Fruit fly (Drosophila melanogaster) whole organism, embryonic: ENCODE results near the gene CG10211.

ENCODE experiments used
- Atf3 ChIP-seq: fragments of 200-800 bp; sonication (Bioruptor generic); optimal IDR thresholded peaks from 3 replicates; lab custom pipeline; 2016; ENCODE audit warnings: missing biosample characterization, missing genetic modification characterization
- Atf6 ChIP-seq: fragments of 200-800 bp; sonication (Bioruptor generic); IDR thresholded peaks from 2 replicates; pipeline ENCODE4 v1.3.6; 2022; ENCODE audit warnings: missing biosample characterization, missing genetic modification characterization
- C15 ChIP-seq: fragments of 200-800 bp; sonication (Bioruptor generic); IDR thresholded peaks from 3 replicates; pipeline ENCODE4 v1.3.6; 2022; ENCODE audit warnings: missing biosample characterization, missing genetic modification characterization
- CG11560 ChIP-seq: fragments of 200-800 bp; sonication (Bioruptor generic); IDR thresholded peaks from 3 replicates; pipeline ENCODE4 v1.3.6; 2022; ENCODE audit warnings: missing biosample characterization, missing genetic modification characterization
- CG13624 ChIP-seq: fragments of 200-800 bp; sonication (Bioruptor generic); optimal IDR thresholded peaks from 2 replicates; lab custom pipeline; 2016; ENCODE audit warnings: missing biosample characterization, missing genetic modification characterization
- CG15011 ChIP-seq: fragments of 200-800 bp; sonication (Bioruptor generic); optimal IDR thresholded peaks from 3 replicates; lab custom pipeline; 2018; ENCODE audit warnings: missing biosample characterization, mild to moderate bottlenecking, missing genetic modification characterization
- CG17328 ChIP-seq: fragments of 200-800 bp; sonication (Bioruptor generic); IDR thresholded peaks from 2 replicates; pipeline ENCODE4 v1.3.6; 2022; ENCODE audit warnings: missing biosample characterization, missing genetic modification characterization
- CG17612 ChIP-seq: fragments of 200-800 bp; sonication (Bioruptor generic); IDR thresholded peaks from 2 replicates; pipeline ENCODE4 v1.3.6; 2022; ENCODE audit warnings: missing biosample characterization, missing genetic modification characterization
- CG30020 ChIP-seq: fragments of 200-800 bp; optimal IDR thresholded peaks from 2 replicates; lab custom pipeline; 2019; ENCODE audit warnings: missing biosample characterization, mild to moderate bottlenecking, missing genetic modification characterization, moderate library complexity
- CG31365 ChIP-seq: fragments of 200-800 bp; sonication (Bioruptor generic); optimal IDR thresholded peaks from 2 replicates; lab custom pipeline; 2018; ENCODE audit warnings: missing biosample characterization, mild to moderate bottlenecking, missing genetic modification characterization
- CG32532 ChIP-seq: fragments of 200-800 bp; sonication (Bioruptor generic); IDR thresholded peaks from 2 replicates; pipeline ENCODE4 v1.3.6; 2022; ENCODE audit warnings: missing biosample characterization, missing genetic modification characterization
- CG3281 ChIP-seq: fragments of 200-800 bp; sonication (Bioruptor generic); optimal IDR thresholded peaks from 3 replicates; lab custom pipeline; 2017; ENCODE audit warnings: missing biosample characterization, mild to moderate bottlenecking, missing genetic modification characterization
- CG34376 ChIP-seq: fragments of 200-800 bp; sonication (Bioruptor generic); optimal IDR thresholded peaks from 2 replicates; lab custom pipeline; 2018; ENCODE audit warnings: missing biosample characterization, mild to moderate bottlenecking, missing genetic modification characterization
- CG4617 ChIP-seq: fragments of 200-800 bp; sonication (Bioruptor generic); optimal IDR thresholded peaks from 3 replicates; lab custom pipeline; 2016; ENCODE audit warnings: missing biosample characterization, missing genetic modification characterization, borderline replicate concordance
- CG6683 ChIP-seq: fragments of 200-800 bp; sonication (Bioruptor generic); optimal IDR thresholded peaks from 2 replicates; lab custom pipeline; 2017; ENCODE audit warnings: missing biosample characterization, mild to moderate bottlenecking, missing genetic modification characterization, missing genetic modification reagents
- CG7556 ChIP-seq: fragments of 200-800 bp; sonication (Bioruptor generic); optimal IDR thresholded peaks from 2 replicates; lab custom pipeline; 2017; ENCODE audit warnings: missing biosample characterization, mild to moderate bottlenecking, missing genetic modification characterization
- CG8089 ChIP-seq: fragments of 200-800 bp; sonication (Bioruptor generic); optimal IDR thresholded peaks from 3 replicates; lab custom pipeline; 2016; ENCODE audit warnings: missing biosample characterization, missing genetic modification characterization
- CG8281 ChIP-seq: fragments of 200-800 bp; sonication (Bioruptor generic); optimal IDR thresholded peaks from 2 replicates; lab custom pipeline; 2018; ENCODE audit warnings: missing biosample characterization, mild to moderate bottlenecking, missing genetic modification characterization, moderate library complexity
- CG8290 ChIP-seq, 3 experiments: fragments of 200-800 bp; sonication (Bioruptor generic); optimal IDR thresholded peaks; 2 replicates each; lab custom pipeline; 2016 to 2019; ENCODE audit warnings: missing biosample characterization in 3 of 3, missing genetic modification characterization in 3 of 3, mild to moderate bottlenecking in 2 of 3, moderate library complexity in 1 of 3
- CrebB ChIP-seq: fragments of 200-800 bp; sonication (Bioruptor generic); optimal IDR thresholded peaks from 3 replicates; lab custom pipeline; 2018; ENCODE audit warnings: missing biosample characterization, mild to moderate bottlenecking, missing genetic modification characterization
- Deaf1 ChIP-seq: fragments of 200-800 bp; optimal IDR thresholded peaks from 3 replicates; lab custom pipeline; 2019; ENCODE audit warnings: missing biosample characterization, mild to moderate bottlenecking, missing genetic modification characterization, moderate library complexity
- Dip2 ChIP-seq: fragments of 200-800 bp; sonication (Bioruptor generic); IDR thresholded peaks from 2 replicates; pipeline ENCODE4 v1.3.6; 2022; ENCODE audit warnings: missing biosample characterization, missing genetic modification characterization
- Dip3 ChIP-seq: fragments of 200-800 bp; sonication (Bioruptor generic); optimal IDR thresholded peaks from 3 replicates; lab custom pipeline; 2016; ENCODE audit warnings: missing biosample characterization, missing genetic modification characterization
- E2f1 ChIP-seq: fragments of 200-800 bp; sonication (Bioruptor generic); IDR thresholded peaks from 2 replicates; pipeline ENCODE4 v1.3.6; 2022; ENCODE audit warnings: missing biosample characterization, missing genetic modification characterization
- E2f2 ChIP-seq: fragments of 200-800 bp; sonication (Bioruptor generic); IDR thresholded peaks from 2 replicates; pipeline ENCODE4 v1.3.6; 2022; ENCODE audit warnings: missing biosample characterization, missing genetic modification characterization
- Ets97D ChIP-seq: fragments of 200-800 bp; sonication (Bioruptor generic); optimal IDR thresholded peaks from 3 replicates; lab custom pipeline; 2016; ENCODE audit warnings: missing biosample characterization, missing genetic modification characterization
- H15 ChIP-seq: fragments of 200-800 bp; sonication (Bioruptor generic); IDR thresholded peaks from 3 replicates; pipeline ENCODE4 v1.3.6; 2022; ENCODE audit warnings: missing biosample characterization, missing genetic modification characterization
- HmgZ ChIP-seq: fragments of 200-800 bp; sonication (Bioruptor generic); optimal IDR thresholded peaks from 2 replicates; lab custom pipeline; 2018; ENCODE audit warnings: missing biosample characterization, mild to moderate bottlenecking, missing genetic modification characterization
- MESR4 ChIP-seq: fragments of 200-800 bp; sonication (Bioruptor generic); optimal IDR thresholded peaks from 2 replicates; lab custom pipeline; 2018; ENCODE audit warnings: missing biosample characterization, mild to moderate bottlenecking, missing genetic modification characterization, moderate library complexity
- Scr ChIP-seq: fragments of 200-800 bp; sonication (Bioruptor generic); IDR thresholded peaks from 2 replicates; pipeline ENCODE4 v1.3.6; 2022; ENCODE audit warnings: missing biosample characterization, missing genetic modification characterization; ENCODE audit not compliant: partially characterized antibody
- Sox100B ChIP-seq: fragments of 200-800 bp; sonication (Bioruptor generic); optimal IDR thresholded peaks from 3 replicates; lab custom pipeline; 2018; ENCODE audit warnings: missing biosample characterization, mild to moderate bottlenecking, missing genetic modification characterization
- Vsx1 ChIP-seq: fragments of 200-800 bp; sonication (Bioruptor generic); optimal IDR thresholded peaks from 2 replicates; lab custom pipeline; 2017; ENCODE audit warnings: missing biosample characterization, mild to moderate bottlenecking, missing genetic modification characterization, missing genetic modification reagents
- bab2 ChIP-seq: fragments of 200-800 bp; sonication (Bioruptor generic); optimal IDR thresholded peaks from 2 replicates; lab custom pipeline; 2016; ENCODE audit warnings: missing biosample characterization, missing genetic modification characterization
- bbx ChIP-seq: fragments of 200-800 bp; sonication (Bioruptor generic); IDR thresholded peaks from 2 replicates; pipeline ENCODE4 v1.3.6; 2022; ENCODE audit warnings: missing biosample characterization, missing genetic modification characterization; ENCODE audit not compliant: partially characterized antibody
- bcd ChIP-seq: fragments of 200-800 bp; sonication (Bioruptor generic); optimal IDR thresholded peaks from 2 replicates; lab custom pipeline; 2017; ENCODE audit warnings: missing biosample characterization, mild to moderate bottlenecking, missing genetic modification characterization
- cas ChIP-seq: fragments of 200-800 bp; sonication (Bioruptor generic); IDR thresholded peaks from 2 replicates; pipeline ENCODE4 v1.3.6; 2022; ENCODE audit warnings: missing biosample characterization, missing genetic modification characterization
- cato ChIP-seq: fragments of 200-800 bp; sonication (Bioruptor generic); optimal IDR thresholded peaks from 2 replicates; lab custom pipeline; 2016; ENCODE audit warnings: missing biosample characterization, missing genetic modification characterization, borderline replicate concordance
- chn ChIP-seq: fragments of 200-800 bp; sonication (Bioruptor generic); optimal IDR thresholded peaks from 2 replicates; lab custom pipeline; 2016; ENCODE audit warnings: missing biosample characterization, missing genetic modification characterization
- corto ChIP-seq: fragments of 200-800 bp; sonication (Bioruptor generic); optimal IDR thresholded peaks from 2 replicates; lab custom pipeline; 2016; ENCODE audit warnings: missing biosample characterization, mild to moderate bottlenecking, missing genetic modification characterization, moderate library complexity
- crol ChIP-seq: fragments of 200-800 bp; sonication (Bioruptor generic); IDR thresholded peaks from 2 replicates; pipeline ENCODE4 v1.3.6; 2022; ENCODE audit warnings: missing biosample characterization, missing genetic modification characterization
- dan ChIP-seq: fragments of 200-800 bp; sonication (Bioruptor generic); IDR thresholded peaks from 2 replicates; pipeline ENCODE4 v1.3.6; 2022; ENCODE audit warnings: missing biosample characterization, missing genetic modification characterization
- dimm ChIP-seq: fragments of 200-800 bp; sonication (Bioruptor generic); IDR thresholded peaks from 2 replicates; pipeline ENCODE4 v1.3.6; 2022; ENCODE audit warnings: missing biosample characterization, missing genetic modification characterization
- hbn ChIP-seq: fragments of 200-800 bp; sonication (Bioruptor generic); IDR thresholded peaks from 2 replicates; pipeline ENCODE4 v1.3.6; 2022; ENCODE audit warnings: missing biosample characterization, missing genetic modification characterization; ENCODE audit not compliant: partially characterized antibody
- ind ChIP-seq: fragments of 200-800 bp; sonication (Bioruptor generic); optimal IDR thresholded peaks from 3 replicates; lab custom pipeline; 2016; ENCODE audit warnings: missing biosample characterization, missing genetic modification characterization
- klu ChIP-seq: fragments of 200-800 bp; sonication (Bioruptor generic); IDR thresholded peaks from 2 replicates; pipeline ENCODE4 v1.3.6; 2022; ENCODE audit warnings: missing biosample characterization, missing genetic modification characterization
- lov ChIP-seq, 2 experiments: fragments of 200-800 bp in 1 of 2; fragments of >200 bp in 1 of 2; sonication (Bioruptor generic) in 1 of 2; IDR thresholded peaks in 1 of 2; optimal IDR thresholded peaks in 1 of 2; 2 replicates in 1 of 2; 3 replicates in 1 of 2; pipeline versions ENCODE4 v1.3.6 to Lab custom; 2017 to 2022; ENCODE audit warnings: missing biosample characterization in 1 of 2, missing genetic modification characterization in 1 of 2
- nerfin-1 ChIP-seq: fragments of 200-800 bp; sonication (Bioruptor generic); optimal IDR thresholded peaks from 3 replicates; lab custom pipeline; 2019; ENCODE audit warnings: missing biosample characterization, mild to moderate bottlenecking, missing genetic modification characterization, moderate library complexity
- pho ChIP-seq: fragments of 200-800 bp; sonication (Bioruptor generic); optimal IDR thresholded peaks from 2 replicates; lab custom pipeline; 2016; ENCODE audit warnings: missing biosample characterization, missing genetic modification characterization
- sisA ChIP-seq: fragments of 200-800 bp; sonication (Bioruptor generic); IDR thresholded peaks from 2 replicates; pipeline ENCODE4 v1.3.6; 2022; ENCODE audit warnings: missing biosample characterization, missing genetic modification characterization
- unpg ChIP-seq: fragments of 200-800 bp; sonication (Bioruptor generic); optimal IDR thresholded peaks from 3 replicates; lab custom pipeline; 2018; ENCODE audit warnings: missing biosample characterization, mild to moderate bottlenecking, missing genetic modification characterization, moderate library complexity

Gene CG10211

DNA sequence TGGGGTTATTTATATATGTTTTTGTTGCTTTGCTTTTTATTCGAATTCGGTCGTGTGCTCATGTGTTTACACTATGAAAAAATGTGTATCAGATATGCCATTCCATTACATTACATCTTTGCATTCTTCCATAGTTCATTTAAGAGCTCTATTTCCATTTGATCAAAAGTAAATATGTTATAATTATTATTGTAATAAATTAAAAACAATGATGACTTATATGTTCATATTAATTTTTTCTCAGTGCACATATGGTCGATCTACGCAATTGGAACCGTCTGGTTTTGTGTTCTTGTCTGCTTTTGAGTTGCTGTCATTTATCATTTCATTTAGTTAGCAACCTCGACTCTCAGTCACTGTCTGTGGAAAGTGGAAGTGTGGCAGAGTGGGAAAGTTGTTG, 39.8 kb upstream of the CG10211 start (continued):
- peak; percentile 41 for TF ChIP-seq Atf3 (GFP tag; lab: Kevin White, UChicago)
- TF ChIP-seq CG8089 (GFP tag; lab: Kevin White, UChicago), result peak; percentile 19
- peak; percentile 92 for TF ChIP-seq CG32532
- no peak for TF ChIP-seq Scr (GFP tag; lab: Robert Waterston, UW)
- peak; percentile 76 for TF ChIP-seq Vsx1 (GFP tag; lab: Kevin White, UChicago)
- peak; percentile 17 for TF ChIP-seq MESR4 (GFP tag; lab: Kevin White, UChicago)
- TF ChIP-seq Dip2 (GFP tag; lab: Robert Waterston, UW), result no peak
- no peak for TF ChIP-seq hbn (GFP tag; lab: Robert Waterston, UW)
- TF ChIP-seq C15, result peak; percentile 88
- peak; percentile 59 for TF ChIP-seq CG4617 (GFP tag; lab: Kevin White, UChicago)
- TF ChIP-seq bcd (GFP tag; lab: Kevin White, UChicago), result peak; percentile 84
- TF ChIP-seq CG7556 (GFP tag; lab: Kevin White, UChicago), result peak; percentile 92
- no peak for TF ChIP-seq corto (GFP tag; lab: Kevin White, UChicago)
- TF ChIP-seq cas, result 0 out of 2 replicates have a peak, but pooled peaks have one; percentile 47
- peak; percentile 69 for TF ChIP-seq cato (GFP tag; lab: Kevin White, UChicago)
- TF ChIP-seq CG8281, result peak; percentile 66
- TF ChIP-seq chn, result peak; percentile 66
- TF ChIP-seq CG34376, result no peak
- TF ChIP-seq ind (GFP tag; lab: Kevin White, UChicago), result peak; percentile 85
- TF ChIP-seq unpg (GFP tag; lab: Kevin White, UChicago), result peak; percentile 95
- peak; percentile 66; the same call in 1 of the 2 replicates for TF ChIP-seq E2f2 (GFP tag; lab: Robert Waterston, UW)
- peak; percentile 91 for TF ChIP-seq E2f1 (GFP tag; lab: Robert Waterston, UW)
- peak; percentile 91 for TF ChIP-seq Sox100B
- no peak for TF ChIP-seq lov (optimal IDR thresholded peaks at IDR 0.05; lab: Kevin White, UChicago)
- peak; percentile 87 for TF ChIP-seq lov (GFP tag; IDR thresholded peaks at IDR 0.05; lab: Robert Waterston, UW)
- TF ChIP-seq CG15011 (GFP tag; lab: Kevin White, UChicago), result peak; percentile 70
- no peak for TF ChIP-seq Deaf1 (tag; lab: Kevin White, UChicago)
- peak; percentile 88 for TF ChIP-seq nerfin-1 (tag; lab: Kevin White, UChicago)
- TF ChIP-seq HmgZ (tag; lab: Kevin White, UChicago), result no peak
- TF ChIP-seq Ets97D, result peak; percentile 25
- TF ChIP-seq klu (GFP tag; lab: Robert Waterston, UW), result peak; percentile 86
- TF ChIP-seq dimm (GFP tag; lab: Robert Waterston, UW), result no peak
- TF ChIP-seq bbx (GFP tag; lab: Robert Waterston, UW), result no peak
- TF ChIP-seq CG3281, result no peak
- peak; percentile 21 for TF ChIP-seq pho (GFP tag; lab: Kevin White, UChicago)
- TF ChIP-seq crol (GFP tag; lab: Robert Waterston, UW), result peak; percentile 58
- TF ChIP-seq CG13624 (GFP tag; lab: Kevin White, UChicago), result no peak
- peak; percentile 28 for TF ChIP-seq Dip3
- peak; percentile 55 for TF ChIP-seq bab2 (GFP tag; lab: Kevin White, UChicago)
- TF ChIP-seq CG31365 (tag; lab: Kevin White, UChicago), result peak; percentile 41
- peak; percentile 60; the same call in 1 of the 2 replicates for TF ChIP-seq CG17612
- peak; percentile 91 for TF ChIP-seq H15 (GFP tag; lab: Robert Waterston, UW)
- no peak for TF ChIP-seq CG30020
- peak; percentile 77 for TF ChIP-seq CrebB
- TF ChIP-seq CG8290 (GFP tag; optimal IDR thresholded peaks at IDR 0.05; lab: Kevin White, UChicago), result peak; percentile 93
- peak in 1 of 2 experiments; percentile 46 for TF ChIP-seq CG8290 (tag; optimal IDR thresholded peaks at IDR 0.05; lab: Kevin White, UChicago)
- peak; percentile 92; the same call in 1 of the 2 replicates for TF ChIP-seq Atf6 (GFP tag; lab: Robert Waterston, UW)
- TF ChIP-seq CG17328 (GFP tag; lab: Robert Waterston, UW), result peak; percentile 95
- TF ChIP-seq CG11560, result no peak; the same call in 2 of the 3 replicates
- TF ChIP-seq sisA (GFP tag; lab: Robert Waterston, UW), result peak; percentile 92
- TF ChIP-seq CG6683 (GFP tag; lab: Kevin White, UChicago), result no peak
- no peak for TF ChIP-seq dan (GFP tag; lab: Robert Waterston, UW)
